Worm (Caenorhabditis elegans): ENCODE measurements around the gene sftd-3.

- no peak for TF ChIP-seq egl-18 (GFP tag; IDR thresholded peaks at IDR 0.05)
- TF ChIP-seq ztf-25 (GFP tag; IDR thresholded peaks at IDR 0.05): no peak
- no peak for TF ChIP-seq tbp1 (GFP tag; optimal IDR thresholded peaks at IDR 0.05)
These were observed 43.0 kb downstream of the sftd-3 start for ce11 chrII:8920955-8921354.
